Fruit fly (Drosophila melanogaster) whole organism, pupa: ENCODE measurements around the gene Marf.

Source experiments
- EcR ChIP-seq: fragments of 200-800 bp; sonication (Bioruptor generic); optimal IDR thresholded peaks from 3 replicates; lab custom pipeline; 2019; ENCODE audit warnings: missing biosample characterization, missing genetic modification characterization, mild to moderate bottlenecking, moderate library complexity, missing genetic modification reagents
- rn ChIP-seq: fragments of 200-800 bp; sonication (Bioruptor generic); IDR thresholded peaks from 2 replicates; pipeline ENCODE4 v1.3.6; 2022; ENCODE audit warnings: missing biosample characterization, missing genetic modification characterization

DNA sequence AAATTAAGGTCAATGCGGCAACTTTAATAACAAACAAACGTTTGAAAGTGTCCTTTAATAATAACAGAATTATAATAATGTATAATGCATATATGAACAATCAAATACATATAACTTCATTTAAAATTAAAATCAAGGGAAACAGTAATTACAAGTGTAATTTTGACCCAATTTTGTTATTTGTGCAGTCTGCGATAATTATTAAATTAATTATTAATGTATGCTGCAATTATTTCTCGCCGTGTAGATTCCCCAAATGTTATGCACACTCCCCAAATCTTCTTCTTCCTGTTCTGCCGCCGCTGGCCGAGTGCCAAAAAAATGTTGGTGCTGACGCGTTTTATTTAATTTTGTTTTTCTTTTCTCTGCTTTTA is 12.1 kb upstream of the Marf start:
- TF ChIP-seq rn (GFP tag; lab: Robert Waterston, UW) (0 out of 2 replicates have a peak, but pooled peaks have one; percentile 23), EcR (GFP tag; lab: Kevin White, UChicago) (no peak)
